Worm (Caenorhabditis elegans) whole organism, mixed stage, embryonic: ENCODE measurements around the gene Y41C4A.12.

Source experiments
- blmp-1 ChIP-seq: fragments of 150-350 bp; optimal IDR thresholded peaks from 2 replicates; lab custom pipeline; 2014; ENCODE audit warnings: missing biosample characterization, missing genetic modification characterization
- ces-1 ChIP-seq: fragments of 150-350 bp; optimal IDR thresholded peaks from 2 replicates; lab custom pipeline; 2014; ENCODE audit warnings: missing biosample characterization, missing genetic modification reagents, missing genetic modification characterization
- elt-1 ChIP-seq: sonication (generic microtip); optimal IDR thresholded peaks from 2 replicates; lab custom pipeline; 2017; ENCODE audit warnings: missing genetic modification characterization, mild to moderate bottlenecking, missing compliant biosample characterization, antibody characterized with exemption, moderate library complexity, borderline replicate concordance; ENCODE audit not compliant: insufficient read depth
- elt-3 ChIP-seq: fragments of 150-350 bp; optimal IDR thresholded peaks from 2 replicates; lab custom pipeline; 2014; ENCODE audit warnings: missing biosample characterization, missing genetic modification characterization
- hlh-1 ChIP-seq: fragments of 150-350 bp; optimal IDR thresholded peaks from 2 replicates; lab custom pipeline; 2014; ENCODE audit warnings: missing biosample characterization, missing genetic modification reagents, missing genetic modification characterization
- lsy-2 ChIP-seq: fragments of 150-350 bp; optimal IDR thresholded peaks from 2 replicates; lab custom pipeline; 2014; ENCODE audit warnings: missing biosample characterization, missing genetic modification characterization
- mls-2 ChIP-seq: sonication (generic microtip); optimal IDR thresholded peaks from 2 replicates; lab custom pipeline; 2016; ENCODE audit warnings: mild to moderate bottlenecking, missing genetic modification characterization, moderate library complexity, missing compliant biosample characterization
- nhr-12 ChIP-seq: fragments of 150-350 bp; optimal IDR thresholded peaks from 2 replicates; lab custom pipeline; 2014; ENCODE audit warnings: missing biosample characterization, missing genetic modification characterization
- nhr-237 ChIP-seq: fragments of 150-350 bp; optimal IDR thresholded peaks from 2 replicates; lab custom pipeline; 2014; ENCODE audit warnings: missing biosample characterization, missing genetic modification characterization
- nhr-76 ChIP-seq: sonication (generic microtip); optimal IDR thresholded peaks from 2 replicates; lab custom pipeline; 2017; ENCODE audit warnings: missing biosample characterization, missing genetic modification characterization
- pha-4 ChIP-seq: fragments of 150-350 bp; optimal IDR thresholded peaks from 2 replicates; lab custom pipeline; 2018; ENCODE audit warnings: missing biosample characterization, missing genetic modification reagents, missing genetic modification characterization
- unc-39 ChIP-seq: fragments of 150-350 bp; optimal IDR thresholded peaks from 2 replicates; lab custom pipeline; 2014; ENCODE audit warnings: missing biosample characterization, missing genetic modification characterization
- unc-62 ChIP-seq: fragments of 150-350 bp; optimal IDR thresholded peaks from 2 replicates; lab custom pipeline; 2014; ENCODE audit warnings: missing biosample characterization, missing genetic modification reagents, missing genetic modification characterization
- ztf-11 ChIP-seq: fragments of 150-350 bp; optimal IDR thresholded peaks from 2 replicates; lab custom pipeline; 2014; ENCODE audit warnings: missing biosample characterization, missing genetic modification characterization

ce11 chrIII:11703776-11704093 is 22.8 kb downstream of the Y41C4A.12 start, which contains the start of gene col-95:
- TF ChIP-seq unc-62 (GFP tag; lab: Kevin White, UChicago) (no peak), ztf-11 (tag; lab: Kevin White, UChicago) (no peak), elt-1 (tag; lab: Kevin White, UChicago) (no peak), nhr-237 (tag; lab: Kevin White, UChicago) (no peak), mls-2 (tag; lab: Kevin White, UChicago) (no peak), lsy-2 (tag; lab: Kevin White, UChicago) (no peak), pha-4 (tag; lab: Kevin White, UChicago) (no peak), ces-1 (GFP tag; lab: Kevin White, UChicago) (no peak), nhr-76 (tag; lab: Kevin White, UChicago) (no peak), unc-39 (tag; lab: Kevin White, UChicago) (no peak), hlh-1 (tag; lab: Kevin White, UChicago) (no peak), nhr-12 (tag; lab: Kevin White, UChicago) (no peak), blmp-1 (tag; lab: Kevin White, UChicago) (no peak), elt-3 (tag; lab: Kevin White, UChicago) (no peak)
